Fruit fly (Drosophila melanogaster) whole organism, embryonic: ENCODE data around the gene Osi9.
A peak's percentile ranks its signal among the peaks of the same experiment; 100 is the strongest.

Experiments used
- CG10979 ChIP-seq: fragments of 200-800 bp; sonication (Bioruptor generic); optimal IDR thresholded peaks from 2 replicates; lab custom pipeline; 2018; ENCODE audit warnings: missing biosample characterization, mild to moderate bottlenecking, missing genetic modification characterization, moderate library complexity
- CG11504 ChIP-seq: fragments of 200-800 bp; sonication (Bioruptor generic); optimal IDR thresholded peaks from 3 replicates; lab custom pipeline; 2019; ENCODE audit warnings: missing biosample characterization, mild to moderate bottlenecking, missing genetic modification characterization, moderate library complexity
- CG11695 ChIP-seq: fragments of 200-800 bp; sonication (Bioruptor generic); IDR thresholded peaks from 3 replicates; pipeline ENCODE4 v1.3.6; 2022; ENCODE audit warnings: missing biosample characterization, missing genetic modification characterization
- CG14710 ChIP-seq: fragments of 200-800 bp; sonication (Bioruptor generic); optimal IDR thresholded peaks from 3 replicates; lab custom pipeline; 2019; ENCODE audit warnings: missing biosample characterization, mild to moderate bottlenecking, missing genetic modification characterization, moderate library complexity
- CG17186 ChIP-seq: fragments of 200-800 bp; sonication (Bioruptor generic); optimal IDR thresholded peaks from 3 replicates; lab custom pipeline; 2017; ENCODE audit warnings: missing biosample characterization, missing genetic modification reagents, missing genetic modification characterization
- CG17359 ChIP-seq: fragments of 200-800 bp; sonication (Bioruptor generic); optimal IDR thresholded peaks from 3 replicates; lab custom pipeline; 2018; ENCODE audit warnings: missing biosample characterization, mild to moderate bottlenecking, missing genetic modification characterization, moderate library complexity
- CG2678 ChIP-seq: fragments of 200-800 bp; sonication (Bioruptor generic); optimal IDR thresholded peaks from 3 replicates; lab custom pipeline; 2019; ENCODE audit warnings: missing biosample characterization, mild to moderate bottlenecking, missing genetic modification characterization, moderate library complexity
- CG2712 ChIP-seq: fragments of 200-800 bp; optimal IDR thresholded peaks from 3 replicates; lab custom pipeline; 2019; ENCODE audit warnings: missing biosample characterization, mild to moderate bottlenecking, missing genetic modification characterization, moderate library complexity
- CG30020 ChIP-seq: fragments of 200-800 bp; optimal IDR thresholded peaks from 2 replicates; lab custom pipeline; 2019; ENCODE audit warnings: missing biosample characterization, mild to moderate bottlenecking, missing genetic modification characterization, moderate library complexity
- CG30403 ChIP-seq: fragments of 200-800 bp; sonication (Bioruptor generic); optimal IDR thresholded peaks from 3 replicates; lab custom pipeline; 2016; ENCODE audit warnings: missing biosample characterization, missing genetic modification characterization
- CG31388 ChIP-seq: fragments of 200-800 bp; sonication (Bioruptor generic); optimal IDR thresholded peaks from 2 replicates; lab custom pipeline; 2016; ENCODE audit warnings: missing biosample characterization, missing genetic modification characterization
- CG31441 ChIP-seq: fragments of 200-800 bp; sonication (Bioruptor generic); IDR thresholded peaks from 2 replicates; pipeline ENCODE4 v1.3.6; 2022; ENCODE audit warnings: missing biosample characterization, missing genetic modification characterization
- CG3407 ChIP-seq: fragments of 200-800 bp; sonication (Bioruptor generic); optimal IDR thresholded peaks from 2 replicates; lab custom pipeline; 2018; ENCODE audit warnings: missing biosample characterization, mild to moderate bottlenecking, missing genetic modification characterization
- CG34224 ChIP-seq: fragments of 200-800 bp; sonication (Bioruptor generic); IDR thresholded peaks from 3 replicates; pipeline ENCODE4 v1.3.6; 2022; ENCODE audit warnings: missing biosample characterization, missing genetic modification characterization; ENCODE audit not compliant: partially characterized antibody
- CG42726 ChIP-seq: fragments of 200-800 bp; sonication (Bioruptor generic); IDR thresholded peaks from 2 replicates; pipeline ENCODE4 v1.3.6; 2022; ENCODE audit warnings: missing biosample characterization, missing genetic modification characterization; ENCODE audit not compliant: partially characterized antibody
- CG4424 ChIP-seq: fragments of 200-800 bp; sonication (Bioruptor generic); optimal IDR thresholded peaks from 3 replicates; lab custom pipeline; 2016; ENCODE audit warnings: missing biosample characterization, missing genetic modification characterization
- CG6254 ChIP-seq: fragments of 200-800 bp; sonication (Bioruptor generic); optimal IDR thresholded peaks from 3 replicates; lab custom pipeline; 2017; ENCODE audit warnings: mild to moderate bottlenecking, missing biosample characterization, missing genetic modification reagents, missing genetic modification characterization
- CG7556 ChIP-seq: fragments of 200-800 bp; sonication (Bioruptor generic); optimal IDR thresholded peaks from 2 replicates; lab custom pipeline; 2017; ENCODE audit warnings: missing biosample characterization, mild to moderate bottlenecking, missing genetic modification characterization
- CG8924 ChIP-seq: fragments of 200-800 bp; optimal IDR thresholded peaks from 3 replicates; lab custom pipeline; 2019; ENCODE audit warnings: missing biosample characterization, mild to moderate bottlenecking, missing genetic modification characterization, moderate library complexity
- CG9437 ChIP-seq: fragments of 200-800 bp; sonication (Bioruptor generic); optimal IDR thresholded peaks from 2 replicates; lab custom pipeline; 2018; ENCODE audit warnings: missing biosample characterization, mild to moderate bottlenecking, missing genetic modification characterization
- D ChIP-seq, 2 experiments: fragments of 200-800 bp in 1 of 2; fragments of >200 bp in 1 of 2; sonication (Bioruptor generic) in 1 of 2; optimal IDR thresholded peaks; 2 replicates in 1 of 2; 3 replicates in 1 of 2; lab custom pipeline; 2017; ENCODE audit warnings: mild to moderate bottlenecking in 1 of 2, missing biosample characterization in 1 of 2, missing genetic modification characterization in 1 of 2, missing genetic modification reagents in 1 of 2
- Dad ChIP-seq: fragments of 200-800 bp; sonication (Bioruptor generic); optimal IDR thresholded peaks from 3 replicates; lab custom pipeline; 2016; ENCODE audit warnings: missing biosample characterization, missing genetic modification characterization
- Dip3 ChIP-seq: fragments of 200-800 bp; sonication (Bioruptor generic); optimal IDR thresholded peaks from 3 replicates; lab custom pipeline; 2016; ENCODE audit warnings: missing biosample characterization, missing genetic modification characterization
- Eip74EF ChIP-seq, 2 experiments: fragments of 200-800 bp in 1 of 2; fragments of >200 bp in 1 of 2; sonication (Bioruptor generic) in 1 of 2; optimal IDR thresholded peaks; 2 replicates each; lab custom pipeline; 2017 to 2019; ENCODE audit warnings: missing biosample characterization in 2 of 2, missing genetic modification characterization in 2 of 2, mild to moderate bottlenecking in 1 of 2, moderate library complexity in 1 of 2
- GATAe ChIP-seq: fragments of 200-800 bp; sonication (Bioruptor generic); conservative IDR thresholded peaks from 2 replicates; pipeline ENCODE4 v1.3.6; 2022; ENCODE audit warnings: missing biosample characterization, missing genetic modification characterization
- Hr39 ChIP-seq: fragments of >200 bp; optimal IDR thresholded peaks from 2 replicates; lab custom pipeline; 2017
- Hr51 ChIP-seq, 2 experiments: fragments of 200-800 bp; sonication (Bioruptor generic); optimal IDR thresholded peaks; 2 replicates in 1 of 2; 3 replicates in 1 of 2; lab custom pipeline; 2016 to 2018; ENCODE audit warnings: missing biosample characterization in 2 of 2, missing genetic modification characterization in 2 of 2, mild to moderate bottlenecking in 1 of 2, moderate library complexity in 1 of 2
- Oli ChIP-seq: fragments of 200-800 bp; sonication (Bioruptor generic); optimal IDR thresholded peaks from 2 replicates; lab custom pipeline; 2018; ENCODE audit warnings: missing biosample characterization, mild to moderate bottlenecking, missing genetic modification characterization, moderate library complexity
- Pdp1 ChIP-seq, 2 experiments: fragments of 200-800 bp; sonication (Bioruptor generic); optimal IDR thresholded peaks; 3 replicates each; lab custom pipeline; 2016; ENCODE audit warnings: missing biosample characterization in 2 of 2, missing genetic modification characterization in 2 of 2, mild to moderate bottlenecking in 1 of 2, moderate library complexity in 1 of 2
- Poxn ChIP-seq: fragments of 200-800 bp; sonication (Bioruptor generic); IDR thresholded peaks from 2 replicates; pipeline ENCODE4 v1.3.6; 2022; ENCODE audit warnings: missing biosample characterization, missing genetic modification characterization
- Vsx1 ChIP-seq: fragments of 200-800 bp; sonication (Bioruptor generic); optimal IDR thresholded peaks from 2 replicates; lab custom pipeline; 2017; ENCODE audit warnings: missing biosample characterization, mild to moderate bottlenecking, missing genetic modification characterization, missing genetic modification reagents
- Xrp1 ChIP-seq: fragments of 200-800 bp; sonication (Bioruptor generic); IDR thresholded peaks from 2 replicates; pipeline ENCODE4 v1.3.6; 2022; ENCODE audit warnings: missing biosample characterization, missing genetic modification characterization
- ab ChIP-seq: fragments of 200-800 bp; sonication (Bioruptor generic); optimal IDR thresholded peaks from 2 replicates; lab custom pipeline; 2016; ENCODE audit warnings: missing biosample characterization, missing genetic modification characterization
- ato ChIP-seq: fragments of 200-800 bp; sonication (Bioruptor generic); IDR thresholded peaks from 2 replicates; pipeline ENCODE4 v1.3.6; 2022; ENCODE audit warnings: missing biosample characterization, missing genetic modification characterization; ENCODE audit not compliant: partially characterized antibody
- bigmax ChIP-seq: fragments of 200-800 bp; sonication (Bioruptor generic); optimal IDR thresholded peaks from 2 replicates; lab custom pipeline; 2018; ENCODE audit warnings: missing biosample characterization, mild to moderate bottlenecking, missing genetic modification characterization
- dmrt99B ChIP-seq: fragments of 200-800 bp; sonication (Bioruptor generic); optimal IDR thresholded peaks from 2 replicates; lab custom pipeline; 2018; ENCODE audit warnings: missing biosample characterization, mild to moderate bottlenecking, missing genetic modification characterization, moderate library complexity
- fd96Cb ChIP-seq: fragments of 200-800 bp; sonication (Bioruptor generic); optimal IDR thresholded peaks from 2 replicates; lab custom pipeline; 2018; ENCODE audit warnings: missing biosample characterization, mild to moderate bottlenecking, missing genetic modification characterization, moderate library complexity
- grau ChIP-seq: fragments of 200-800 bp; optimal IDR thresholded peaks from 3 replicates; lab custom pipeline; 2019; ENCODE audit warnings: missing biosample characterization, mild to moderate bottlenecking, missing genetic modification characterization, moderate library complexity
- jing ChIP-seq: fragments of 200-800 bp; sonication (Bioruptor generic); optimal IDR thresholded peaks from 2 replicates; lab custom pipeline; 2018; ENCODE audit warnings: missing biosample characterization, mild to moderate bottlenecking, missing genetic modification characterization
- kni ChIP-seq: fragments of 200-800 bp; sonication (Bioruptor generic); optimal IDR thresholded peaks from 3 replicates; lab custom pipeline; 2017; ENCODE audit warnings: mild to moderate bottlenecking, missing biosample characterization, missing genetic modification reagents, missing genetic modification characterization
- lov ChIP-seq, 2 experiments: fragments of 200-800 bp in 1 of 2; fragments of >200 bp in 1 of 2; sonication (Bioruptor generic) in 1 of 2; IDR thresholded peaks in 1 of 2; optimal IDR thresholded peaks in 1 of 2; 2 replicates in 1 of 2; 3 replicates in 1 of 2; pipeline versions ENCODE4 v1.3.6 to Lab custom; 2017 to 2022; ENCODE audit warnings: missing biosample characterization in 1 of 2, missing genetic modification characterization in 1 of 2
- nerfin-1 ChIP-seq: fragments of 200-800 bp; sonication (Bioruptor generic); optimal IDR thresholded peaks from 3 replicates; lab custom pipeline; 2019; ENCODE audit warnings: missing biosample characterization, mild to moderate bottlenecking, missing genetic modification characterization, moderate library complexity
- oc ChIP-seq: fragments of 200-800 bp; sonication (Bioruptor generic); optimal IDR thresholded peaks from 2 replicates; lab custom pipeline; 2018; ENCODE audit warnings: missing biosample characterization, mild to moderate bottlenecking, missing genetic modification characterization, moderate library complexity
- phol ChIP-seq: fragments of 200-800 bp; sonication (Bioruptor generic); optimal IDR thresholded peaks from 3 replicates; lab custom pipeline; 2018; ENCODE audit warnings: missing biosample characterization, mild to moderate bottlenecking, missing genetic modification characterization, moderate library complexity
- row ChIP-seq: fragments of 200-800 bp; sonication (Bioruptor generic); IDR thresholded peaks from 3 replicates; pipeline ENCODE4 v1.3.6; 2022; ENCODE audit warnings: missing biosample characterization, missing genetic modification characterization
- sens ChIP-seq: fragments of 200-800 bp; sonication (Bioruptor generic); peaks from one replicate; lab custom pipeline; 2016; ENCODE audit warnings: missing biosample characterization, missing genetic modification characterization
- sens-2 ChIP-seq: fragments of 200-800 bp; sonication (Bioruptor generic); IDR thresholded peaks from 2 replicates; pipeline ENCODE4 v1.3.6; 2022; ENCODE audit warnings: missing biosample characterization, missing genetic modification characterization
- tna ChIP-seq: fragments of 200-800 bp; sonication (Bioruptor generic); IDR thresholded peaks from 2 replicates; pipeline ENCODE4 v1.3.6; 2022; ENCODE audit warnings: missing biosample characterization, missing genetic modification characterization; ENCODE audit not compliant: partially characterized antibody

Osi9 gene

DNA sequence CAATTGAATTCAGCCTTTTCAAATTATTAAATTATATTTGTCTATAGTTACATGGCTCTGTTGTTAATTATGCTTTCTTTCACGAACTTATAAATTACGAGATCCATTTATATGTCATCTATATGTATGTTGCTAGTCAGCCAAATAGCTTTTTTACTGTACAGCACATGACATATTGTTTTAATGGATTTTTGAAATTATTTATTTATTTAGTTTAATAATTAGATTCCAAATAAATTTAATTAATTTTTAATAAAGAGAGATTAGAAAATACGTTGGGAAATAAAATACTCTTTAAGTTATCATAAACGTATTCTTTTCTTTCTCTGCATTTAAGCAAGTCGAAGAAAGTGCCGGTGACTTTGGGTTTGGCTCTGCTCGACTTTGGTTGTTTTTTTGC lies 18.7 kb upstream of the Osi9 start (continued):
- TF ChIP-seq CG42726 (GFP tag; lab: Robert Waterston, UW) (no peak), Oli (tag; lab: Kevin White, UChicago) (peak; percentile 34), CG31388 (GFP tag; lab: Kevin White, UChicago) (no peak), Dad (GFP tag; lab: Kevin White, UChicago) (no peak), fd96Cb (tag; lab: Kevin White, UChicago) (peak; percentile 49), CG30020 (tag; lab: Kevin White, UChicago) (peak; percentile 6), CG17186 (GFP tag; lab: Kevin White, UChicago) (no peak), CG17359 (tag; lab: Kevin White, UChicago) (peak; percentile 51), ato (GFP tag; lab: Robert Waterston, UW) (no peak), CG34224 (no peak), dmrt99B (tag; lab: Kevin White, UChicago) (peak; percentile 70), nerfin-1 (tag; lab: Kevin White, UChicago) (peak; percentile 16), Hr51 (GFP tag; optimal IDR thresholded peaks at IDR 0.05; lab: Kevin White, UChicago) (peak in 1 of 2 experiments; percentile 48), CG14710 (tag; lab: Kevin White, UChicago) (peak; percentile 46), GATAe (GFP tag; lab: Robert Waterston, UW) (no peak), CG31441 (GFP tag; lab: Robert Waterston, UW) (peak; percentile 72), grau (peak; percentile 35), row (0 out of 3 replicates have a peak, but pooled peaks have one; percentile 20), Xrp1 (GFP tag; lab: Robert Waterston, UW) (0 out of 2 replicates have a peak, but pooled peaks have one; percentile 7), CG10979 (tag; lab: Kevin White, UChicago) (peak; percentile 68), phol (tag; lab: Kevin White, UChicago) (peak; percentile 72), oc (tag; lab: Kevin White, UChicago) (no peak), ab (GFP tag; lab: Kevin White, UChicago) (no peak), Poxn (GFP tag; lab: Robert Waterston, UW) (no peak), Pdp1 (GFP tag; optimal IDR thresholded peaks at IDR 0.05; lab: Kevin White, UChicago) (no peak), Vsx1 (GFP tag; lab: Kevin White, UChicago) (no peak), sens (GFP tag; lab: Kevin White, UChicago) (peak; percentile 63), Eip74EF (GFP tag; optimal IDR thresholded peaks at IDR 0.05; lab: Kevin White, UChicago) (peak in 1 of 2 experiments; percentile 60), CG11504 (tag; lab: Kevin White, UChicago) (peak; percentile 43), D (optimal IDR thresholded peaks at IDR 0.05; lab: Kevin White, UChicago) (no peak), D (GFP tag; optimal IDR thresholded peaks at IDR 0.05; lab: Kevin White, UChicago) (peak; percentile 23), bigmax (GFP tag; lab: Kevin White, UChicago) (no peak), CG30403 (GFP tag; lab: Kevin White, UChicago) (peak; percentile 20), kni (GFP tag; lab: Kevin White, UChicago) (no peak), lov (optimal IDR thresholded peaks at IDR 0.05; lab: Kevin White, UChicago) (no peak), lov (GFP tag; IDR thresholded peaks at IDR 0.05; lab: Robert Waterston, UW) (no peak), CG11695 (GFP tag; lab: Robert Waterston, UW) (no peak), jing (GFP tag; lab: Kevin White, UChicago) (no peak), CG4424 (GFP tag; lab: Kevin White, UChicago) (peak; percentile 24), Hr39 (lab: Kevin White, UChicago) (no peak), CG2678 (peak; percentile 66), sens-2 (GFP tag; lab: Robert Waterston, UW) (no peak), CG6254 (peak; percentile 32), CG9437 (GFP tag; lab: Kevin White, UChicago) (peak; percentile 42), CG7556 (GFP tag; lab: Kevin White, UChicago) (peak; percentile 47), CG3407 (GFP tag; lab: Kevin White, UChicago) (peak; percentile 32), Dip3 (GFP tag; lab: Kevin White, UChicago) (no peak), CG2712 (tag; lab: Kevin White, UChicago) (peak; percentile 69), CG8924 (tag; lab: Kevin White, UChicago) (peak; percentile 56), tna (GFP tag; lab: Robert Waterston, UW) (no peak)
